Fruit fly (Drosophila melanogaster) whole organism, wandering third instar larva: ENCODE results near the gene CG15358.

ENCODE experiments used
- OdsH ChIP-seq: fragments of 200-800 bp; sonication (Bioruptor generic); optimal IDR thresholded peaks from 2 replicates; lab custom pipeline; 2016; ENCODE audit warnings: missing biosample characterization, mild to moderate bottlenecking, missing genetic modification characterization
- Vsx2 ChIP-seq: fragments of 200-300, 225-300 bp; sonication (Bioruptor generic); optimal IDR thresholded peaks from 2 replicates; lab custom pipeline; 2018; ENCODE audit warnings: missing biosample characterization, missing genetic modification characterization; ENCODE audit not compliant: partially characterized antibody
- br ChIP-seq: fragments of 200-800 bp; sonication (Bioruptor generic); optimal IDR thresholded peaks from 2 replicates; lab custom pipeline; 2016; ENCODE audit warnings: missing biosample characterization, missing genetic modification characterization
- jim ChIP-seq: fragments of 175-275, 200-325 bp; sonication (Bioruptor generic); optimal IDR thresholded peaks from 2 replicates; lab custom pipeline; 2016; ENCODE audit warnings: missing biosample characterization, mild to moderate bottlenecking, missing genetic modification characterization
- lola ChIP-seq: fragments of >200 bp; optimal IDR thresholded peaks from 2 replicates; lab custom pipeline; 2017; ENCODE audit warnings: missing biosample characterization, missing genetic modification characterization
- pan ChIP-seq: fragments of >200 bp; optimal IDR thresholded peaks from 2 replicates; lab custom pipeline; 2017
- sage ChIP-seq: fragments of 200-800 bp; sonication (Bioruptor generic); optimal IDR thresholded peaks from 2 replicates; lab custom pipeline; 2016; ENCODE audit warnings: missing biosample characterization, mild to moderate bottlenecking, missing genetic modification characterization
- usp ChIP-seq: fragments of >200 bp; optimal IDR thresholded peaks from 2 replicates; lab custom pipeline; 2017; ENCODE audit warnings: missing biosample characterization, missing genetic modification characterization

dm6 chr2L:1923846-1924245 is 40.8 kb upstream of the CG15358 start:
- TF ChIP-seq lola (GFP tag; lab: Kevin White, UChicago) (no peak), Vsx2 (GFP tag; lab: Kevin White, UChicago) (no peak), OdsH (GFP tag; lab: Kevin White, UChicago) (no peak), sage (GFP tag; lab: Kevin White, UChicago) (no peak), br (GFP tag; lab: Kevin White, UChicago) (no peak), pan (lab: Kevin White, UChicago) (no peak), jim (GFP tag; lab: Kevin White, UChicago) (no peak), usp (no peak)
